Worm (Caenorhabditis elegans) whole organism, mixed stage, embryonic: ENCODE data around the gene K06A9.3.

Experiments
- blmp-1 ChIP-seq: fragments of 150-350 bp; optimal IDR thresholded peaks from 2 replicates; lab custom pipeline; 2014; ENCODE audit warnings: missing biosample characterization, missing genetic modification characterization
- nhr-76 ChIP-seq: sonication (generic microtip); optimal IDR thresholded peaks from 2 replicates; lab custom pipeline; 2017; ENCODE audit warnings: missing biosample characterization, missing genetic modification characterization

ce11 chrX:1535261-1535660 is at the start of gene K06A9.3:
- TF ChIP-seq nhr-76 (tag; lab: Kevin White, UChicago) = no peak
- TF ChIP-seq blmp-1 (tag; lab: Kevin White, UChicago) = no peak
